Worm (Caenorhabditis elegans): ENCODE measurements around the gene T07E3.3.
A peak's percentile ranks its signal among the peaks of the same experiment; 100 is the strongest.

The T07E3.3 gene

ce11 chrIII:6931896-6932295 is 28.2 kb downstream of the T07E3.3 start, which contains the start of gene byn-1:
TSS of gene byn-1 (plus strand) at chrIII:6932001.
- peak; percentile 58 for TF ChIP-seq lin-38 (GFP tag; IDR thresholded peaks at IDR 0.05)
- no peak for TF ChIP-seq mdt-29 (GFP tag; IDR thresholded peaks at IDR 0.05)
- no peak for TF ChIP-seq F10B5.3 (tag; optimal IDR thresholded peaks at IDR 0.05)
- no peak for TF ChIP-seq vab-7 (GFP tag; IDR thresholded peaks at IDR 0.05)
- TF ChIP-seq attf-4 (tag; optimal IDR thresholded peaks at IDR 0.05) = no peak
- no peak for TF ChIP-seq lin-29 (GFP tag; IDR thresholded peaks at IDR 0.05)
- no peak for TF ChIP-seq R02D3.7 (tag; optimal IDR thresholded peaks at IDR 0.05)
- 0 out of 2 replicates have a peak, but pooled peaks have one; percentile 9 for TF ChIP-seq Y105C5A.15 (GFP tag; IDR thresholded peaks at IDR 0.05)
- peak; percentile 54; the same call in 1 of the 2 replicates for TF ChIP-seq pha-4 (GFP tag; IDR thresholded peaks at IDR 0.05)
- TF ChIP-seq pha-4 (tag; optimal IDR thresholded peaks at IDR 0.05) = no peak
- TF ChIP-seq mes-2 (tag; optimal IDR thresholded peaks at IDR 0.05; ENCODE audit: poor library complexity, severe bottlenecking) = peak; percentile 36
- no peak for TF ChIP-seq ceh-82 (tag; optimal IDR thresholded peaks at IDR 0.05)
- TF ChIP-seq ama-1 (optimal IDR thresholded peaks at IDR 0.05) = peak; percentile 47
- TF ChIP-seq sdz-12 (GFP tag; optimal IDR thresholded peaks at IDR 0.05) = no peak
- TF ChIP-seq zfp-2 (tag; optimal IDR thresholded peaks at IDR 0.05) = no peak
- TF ChIP-seq Y48G9A.11 (GFP tag; IDR thresholded peaks at IDR 0.05) = peak; percentile 46; the same call in 1 of the 2 replicates
- TF ChIP-seq duxl-1 (tag; optimal IDR thresholded peaks at IDR 0.05; ENCODE audit: poor library complexity) = peak; percentile 8
- peak; percentile 51; the same call in 1 of the 2 replicates for TF ChIP-seq snpc-1.2 (GFP tag; IDR thresholded peaks at IDR 0.05)
- TF ChIP-seq T26A8.4 (GFP tag; IDR thresholded peaks at IDR 0.05) = peak; percentile 40; the same call in 1 of the 2 replicates
- no peak for TF ChIP-seq ZK337.2 (GFP tag; IDR thresholded peaks at IDR 0.05)
- peak; percentile 34 for TF ChIP-seq F49E8.2 (tag; optimal IDR thresholded peaks at IDR 0.05; ENCODE audit: borderline replicate concordance)
- TF ChIP-seq nhr-77 (tag; optimal IDR thresholded peaks at IDR 0.05) = no peak
- TF ChIP-seq madf-5 (GFP tag; IDR thresholded peaks at IDR 0.05) = 0 out of 4 replicates have a peak, but pooled peaks of 1 of the 2 experiments have one; percentile 10
- no peak for TF ChIP-seq lin-15B (tag; optimal IDR thresholded peaks at IDR 0.05)
- no peak for TF ChIP-seq hlh-30 (tag; optimal IDR thresholded peaks at IDR 0.05; ENCODE audit: insufficient read depth)

- no peak for TF ChIP-seq zip-11 (GFP tag; IDR thresholded peaks at IDR 0.05)
- TF ChIP-seq hif-1 (tag; optimal IDR thresholded peaks at IDR 0.05) = peak in 1 of 2 experiments; percentile 97
- no peak for TF ChIP-seq Y5F2A.4 (GFP tag; optimal IDR thresholded peaks at IDR 0.05)
- no peak for TF ChIP-seq dpl-1 (GFP tag; optimal IDR thresholded peaks at IDR 0.05)
- TF ChIP-seq dve-1 (tag; optimal IDR thresholded peaks at IDR 0.05; ENCODE audit: insufficient read depth) = peak; percentile 34
- TF ChIP-seq aha-1 (tag) = peak; percentile 99
Observed at ce11 chrIII:6935269-6936017, 31.8 kb downstream of the T07E3.3 start, which contains the start of the genes F57B9.8 and coq-2. TSS of gene F57B9.8 (minus strand) at chrIII:6935319. TSS of gene coq-2 (plus strand) at chrIII:6935967.

- no peak for TF ChIP-seq zfp-2 (tag; optimal IDR thresholded peaks at IDR 0.05)
- TF ChIP-seq daf-16 (GFP tag; optimal IDR thresholded peaks at IDR 0.05) = no peak
- peak; percentile 28 for TF ChIP-seq daf-16 (tag; optimal IDR thresholded peaks at IDR 0.05)
Observed at ce11 chrIII:6939523-6939922, 35.8 kb downstream of the T07E3.3 start, which contains the start of gene F57B9.3. TSS of gene F57B9.3 (plus strand) at chrIII:6939823.

- TF ChIP-seq set-16 (GFP tag; IDR thresholded peaks at IDR 0.05) = peak; percentile 65
- no peak for TF ChIP-seq hmg-1.1 (GFP tag; IDR thresholded peaks at IDR 0.05)
- no peak for TF ChIP-seq fkh-10 (GFP tag; optimal IDR thresholded peaks at IDR 0.05)
- no peak for TF ChIP-seq hlh-30 (tag; optimal IDR thresholded peaks at IDR 0.05; ENCODE audit: insufficient read depth)
- TF ChIP-seq ceh-44 (GFP tag; IDR thresholded peaks at IDR 0.05) = no peak; the same call in 1 of the 2 replicates
- TF ChIP-seq daf-12 (tag; optimal IDR thresholded peaks at IDR 0.05) = no peak
- 0 out of 2 replicates have a peak, but pooled peaks have one; percentile 23 for TF ChIP-seq egl-43 (GFP tag; IDR thresholded peaks at IDR 0.05)
- TF ChIP-seq pqm-1 (tag; optimal IDR thresholded peaks at IDR 0.05) = no peak
Observed at ce11 chrIII:6945319-6945718, 41.6 kb downstream of the T07E3.3 start.
